Fruit fly (Drosophila melanogaster) whole organism, embryonic: ENCODE results near the gene CG34450.

ENCODE experiments used
- Asciz ChIP-seq: fragments of 200-800 bp; sonication (Bioruptor generic); optimal IDR thresholded peaks from 2 replicates; lab custom pipeline; 2017; ENCODE audit warnings: missing biosample characterization, mild to moderate bottlenecking, missing genetic modification characterization, missing genetic modification reagents
- Atf3 ChIP-seq: fragments of 200-800 bp; sonication (Bioruptor generic); optimal IDR thresholded peaks from 3 replicates; lab custom pipeline; 2016; ENCODE audit warnings: missing biosample characterization, missing genetic modification characterization
- BEAF-32 ChIP-seq: fragments of 200-800 bp; sonication (Bioruptor generic); optimal IDR thresholded peaks from 3 replicates; lab custom pipeline; 2017; ENCODE audit warnings: missing biosample characterization, missing genetic modification characterization, mild to moderate bottlenecking, moderate library complexity, missing genetic modification reagents
- CG10366 ChIP-seq: fragments of 200-800 bp; sonication (Bioruptor generic); IDR thresholded peaks from 2 replicates; pipeline ENCODE4 v1.3.6; 2022; ENCODE audit warnings: missing biosample characterization, missing genetic modification characterization
- CG11085 ChIP-seq: fragments of 200-800 bp; sonication (Bioruptor generic); IDR thresholded peaks from 2 replicates; pipeline ENCODE4 v1.3.6; 2022; ENCODE audit warnings: missing biosample characterization, missing genetic modification characterization
- CG11504 ChIP-seq: fragments of 200-800 bp; sonication (Bioruptor generic); optimal IDR thresholded peaks from 3 replicates; lab custom pipeline; 2019; ENCODE audit warnings: missing biosample characterization, mild to moderate bottlenecking, missing genetic modification characterization, moderate library complexity
- CG12071 ChIP-seq: fragments of 200-800 bp; sonication (Bioruptor generic); optimal IDR thresholded peaks from 3 replicates; lab custom pipeline; 2018; ENCODE audit warnings: missing biosample characterization, mild to moderate bottlenecking, missing genetic modification characterization
- CG15696 ChIP-seq: fragments of 200-800 bp; sonication (Bioruptor generic); optimal IDR thresholded peaks from 2 replicates; lab custom pipeline; 2019; ENCODE audit warnings: missing biosample characterization, mild to moderate bottlenecking, missing genetic modification characterization, moderate library complexity
- CG17328 ChIP-seq: fragments of 200-800 bp; sonication (Bioruptor generic); IDR thresholded peaks from 2 replicates; pipeline ENCODE4 v1.3.6; 2022; ENCODE audit warnings: missing biosample characterization, missing genetic modification characterization
- CG17612 ChIP-seq: fragments of 200-800 bp; sonication (Bioruptor generic); IDR thresholded peaks from 2 replicates; pipeline ENCODE4 v1.3.6; 2022; ENCODE audit warnings: missing biosample characterization, missing genetic modification characterization
- CG18476 ChIP-seq: fragments of 200-800 bp; sonication (Bioruptor generic); optimal IDR thresholded peaks from 2 replicates; lab custom pipeline; 2016; ENCODE audit warnings: missing biosample characterization, mild to moderate bottlenecking, missing genetic modification characterization
- CG18599 ChIP-seq: fragments of 200-800 bp; sonication (Bioruptor generic); optimal IDR thresholded peaks from 3 replicates; lab custom pipeline; 2017; ENCODE audit warnings: missing biosample characterization, missing genetic modification characterization, mild to moderate bottlenecking, moderate library complexity, missing genetic modification reagents
- CG2116 ChIP-seq: fragments of 200-800 bp; sonication (Bioruptor generic); optimal IDR thresholded peaks from 3 replicates; lab custom pipeline; 2018; ENCODE audit warnings: missing biosample characterization, mild to moderate bottlenecking, missing genetic modification characterization
- CG3847 ChIP-seq: fragments of 200-800 bp; sonication (Bioruptor generic); IDR thresholded peaks from 2 replicates; pipeline ENCODE4 v1.3.6; 2022; ENCODE audit warnings: missing biosample characterization, missing genetic modification characterization
- CG43689 ChIP-seq: fragments of 200-800 bp; sonication (Bioruptor generic); IDR thresholded peaks from 2 replicates; pipeline ENCODE4 v1.3.6; 2022; ENCODE audit warnings: missing biosample characterization, missing genetic modification characterization
- CG6654 ChIP-seq: fragments of 200-800 bp; sonication (Bioruptor generic); optimal IDR thresholded peaks from 2 replicates; lab custom pipeline; 2017; ENCODE audit warnings: missing biosample characterization, mild to moderate bottlenecking, missing genetic modification characterization
- CG8089 ChIP-seq: fragments of 200-800 bp; sonication (Bioruptor generic); optimal IDR thresholded peaks from 3 replicates; lab custom pipeline; 2016; ENCODE audit warnings: missing biosample characterization, missing genetic modification characterization
- Camta ChIP-seq: fragments of 200-800 bp; sonication (Bioruptor generic); optimal IDR thresholded peaks from 2 replicates; lab custom pipeline; 2016; ENCODE audit warnings: missing biosample characterization, missing genetic modification characterization
- H15 ChIP-seq: fragments of 200-800 bp; sonication (Bioruptor generic); IDR thresholded peaks from 3 replicates; pipeline ENCODE4 v1.3.6; 2022; ENCODE audit warnings: missing biosample characterization, missing genetic modification characterization
- MBD-R2 ChIP-seq: fragments of 200-800 bp; sonication (Bioruptor generic); IDR thresholded peaks from 2 replicates; pipeline ENCODE4 v1.3.6; 2022; ENCODE audit warnings: missing biosample characterization, missing genetic modification characterization
- MTF-1 ChIP-seq: fragments of 200-800 bp; sonication (Bioruptor generic); optimal IDR thresholded peaks from 2 replicates; lab custom pipeline; 2018; ENCODE audit warnings: missing biosample characterization, mild to moderate bottlenecking, missing genetic modification characterization, borderline replicate concordance
- Med ChIP-seq: fragments of 200-800 bp; sonication (Bioruptor generic); peaks from one replicate; lab custom pipeline; 2016; ENCODE audit warnings: missing biosample characterization, missing genetic modification characterization, mild to moderate bottlenecking, inconsistent platforms, moderate library complexity
- Rx ChIP-seq: fragments of 200-800 bp; sonication (Bioruptor generic); IDR thresholded peaks from 2 replicates; pipeline ENCODE4 v1.3.6; 2022; ENCODE audit warnings: missing biosample characterization, missing genetic modification characterization
- Ssrp ChIP-seq: fragments of 200-800 bp; sonication (Bioruptor generic); optimal IDR thresholded peaks from 2 replicates; lab custom pipeline; 2018; ENCODE audit warnings: missing biosample characterization, mild to moderate bottlenecking, missing genetic modification characterization, moderate library complexity
- Taf1 ChIP-seq: fragments of 200-800 bp; sonication (Bioruptor generic); IDR thresholded peaks from 2 replicates; pipeline ENCODE4 v1.3.6; 2022; ENCODE audit warnings: missing biosample characterization, missing genetic modification characterization
- abd-A ChIP-seq: fragments of 200-800 bp; sonication (Bioruptor generic); optimal IDR thresholded peaks from 3 replicates; lab custom pipeline; 2019; ENCODE audit warnings: missing biosample characterization, mild to moderate bottlenecking, missing genetic modification characterization, moderate library complexity
- bcd ChIP-seq: fragments of 200-800 bp; sonication (Bioruptor generic); optimal IDR thresholded peaks from 2 replicates; lab custom pipeline; 2017; ENCODE audit warnings: missing biosample characterization, mild to moderate bottlenecking, missing genetic modification characterization
- bsh ChIP-seq, 2 experiments: fragments of 200-800 bp; sonication (Bioruptor generic); optimal IDR thresholded peaks; 2 replicates each; lab custom pipeline; 2017 to 2018; ENCODE audit warnings: mild to moderate bottlenecking in 2 of 2, missing biosample characterization in 2 of 2, missing genetic modification characterization in 2 of 2, moderate library complexity in 1 of 2
- btn ChIP-seq: fragments of 200-800 bp; sonication (Bioruptor generic); optimal IDR thresholded peaks from 2 replicates; lab custom pipeline; 2016; ENCODE audit warnings: missing biosample characterization, missing genetic modification characterization
- cas ChIP-seq: fragments of 200-800 bp; sonication (Bioruptor generic); IDR thresholded peaks from 2 replicates; pipeline ENCODE4 v1.3.6; 2022; ENCODE audit warnings: missing biosample characterization, missing genetic modification characterization
- cwo ChIP-seq: fragments of 200-800 bp; sonication (Bioruptor generic); optimal IDR thresholded peaks from 3 replicates; lab custom pipeline; 2017; ENCODE audit warnings: missing biosample characterization, missing genetic modification characterization, mild to moderate bottlenecking, moderate library complexity, missing genetic modification reagents
- danr ChIP-seq: fragments of 200-800 bp; sonication (Bioruptor generic); IDR thresholded peaks from 2 replicates; pipeline ENCODE4 v1.3.6; 2022; ENCODE audit warnings: missing biosample characterization, missing genetic modification characterization
- ftz-f1 ChIP-seq: fragments of 200-800 bp; sonication (Bioruptor generic); optimal IDR thresholded peaks from 2 replicates; lab custom pipeline; 2016; ENCODE audit warnings: missing biosample characterization, missing genetic modification characterization
- gcm ChIP-seq: fragments of 200-800 bp; sonication (Bioruptor generic); optimal IDR thresholded peaks from 2 replicates; lab custom pipeline; 2019; ENCODE audit warnings: missing biosample characterization, mild to moderate bottlenecking, missing genetic modification characterization, moderate library complexity
- grn ChIP-seq: fragments of 200-800 bp; sonication (Bioruptor generic); optimal IDR thresholded peaks from 3 replicates; lab custom pipeline; 2017; ENCODE audit warnings: missing biosample characterization, missing genetic modification characterization
- gro ChIP-seq: fragments of 200-800 bp; sonication (Bioruptor generic); optimal IDR thresholded peaks from 2 replicates; lab custom pipeline; 2016; ENCODE audit warnings: missing biosample characterization, missing genetic modification characterization
- gsb-n ChIP-seq: fragments of 200-800 bp; sonication (Bioruptor generic); optimal IDR thresholded peaks from 3 replicates; lab custom pipeline; 2018; ENCODE audit warnings: missing biosample characterization, mild to moderate bottlenecking, missing genetic modification characterization
- lab ChIP-seq: fragments of 200-800 bp; sonication (Bioruptor generic); optimal IDR thresholded peaks from 3 replicates; lab custom pipeline; 2017; ENCODE audit warnings: missing biosample characterization, missing genetic modification characterization, mild to moderate bottlenecking, moderate library complexity, missing genetic modification reagents
- lola ChIP-seq, 3 experiments: fragments of >200 bp in 2 of 3; fragments of 200-800 bp in 1 of 3; sonication (Bioruptor generic) in 1 of 3; optimal IDR thresholded peaks; 2 replicates each; lab custom pipeline; 2017 to 2019; ENCODE audit warnings: missing biosample characterization in 3 of 3, missing genetic modification characterization in 3 of 3, mild to moderate bottlenecking in 1 of 3, moderate library complexity in 1 of 3
- maf-S ChIP-seq: fragments of 200-800 bp; sonication (Bioruptor generic); optimal IDR thresholded peaks from 2 replicates; lab custom pipeline; 2016; ENCODE audit warnings: missing biosample characterization, missing genetic modification characterization
- nmo ChIP-seq: fragments of 200-800 bp; sonication (Bioruptor generic); optimal IDR thresholded peaks from 2 replicates; lab custom pipeline; 2018; ENCODE audit warnings: missing biosample characterization, mild to moderate bottlenecking, missing genetic modification characterization, moderate library complexity
- onecut ChIP-seq: fragments of 200-800 bp; sonication (Bioruptor generic); IDR thresholded peaks from 2 replicates; pipeline ENCODE4 v1.3.6; 2022; ENCODE audit warnings: missing biosample characterization, missing genetic modification characterization
- phol ChIP-seq: fragments of 200-800 bp; sonication (Bioruptor generic); optimal IDR thresholded peaks from 3 replicates; lab custom pipeline; 2018; ENCODE audit warnings: missing biosample characterization, mild to moderate bottlenecking, missing genetic modification characterization, moderate library complexity
- pita ChIP-seq: fragments of 200-800 bp; sonication (Bioruptor generic); optimal IDR thresholded peaks from 2 replicates; lab custom pipeline; 2017; ENCODE audit warnings: missing biosample characterization, mild to moderate bottlenecking, missing genetic modification characterization
- sens-2 ChIP-seq: fragments of 200-800 bp; sonication (Bioruptor generic); IDR thresholded peaks from 2 replicates; pipeline ENCODE4 v1.3.6; 2022; ENCODE audit warnings: missing biosample characterization, missing genetic modification characterization
- sqz ChIP-seq: fragments of 200-800 bp; sonication (Bioruptor generic); optimal IDR thresholded peaks from 3 replicates; lab custom pipeline; 2018; ENCODE audit warnings: missing biosample characterization, mild to moderate bottlenecking, missing genetic modification characterization
- tgo ChIP-seq: fragments of 200-800 bp; sonication (Bioruptor generic); IDR thresholded peaks from 3 replicates; pipeline ENCODE4 v1.3.6; 2022; ENCODE audit warnings: missing biosample characterization, missing genetic modification characterization
- trem ChIP-seq: fragments of 200-800 bp; optimal IDR thresholded peaks from 3 replicates; lab custom pipeline; 2019; ENCODE audit warnings: missing biosample characterization, mild to moderate bottlenecking, missing genetic modification characterization, moderate library complexity
- vvl ChIP-seq: fragments of 200-800 bp; sonication (Bioruptor generic); IDR thresholded peaks from 2 replicates; pipeline ENCODE4 v1.3.6; 2022; ENCODE audit warnings: missing biosample characterization, missing genetic modification characterization
- zen ChIP-seq: fragments of 200-800 bp; sonication (Bioruptor generic); optimal IDR thresholded peaks from 3 replicates; lab custom pipeline; 2018; ENCODE audit warnings: missing biosample characterization, mild to moderate bottlenecking, missing genetic modification characterization, moderate library complexity

The CG34450 gene

dm6 chrX:9350309-9350708 is 20.0 kb upstream of the CG34450 start (continued):
- TF ChIP-seq CG3847 (GFP tag; lab: Robert Waterston, UW) = peak; percentile 42; the same call in 1 of the 2 replicates
- no peak for TF ChIP-seq abd-A
- TF ChIP-seq lola (GFP tag; optimal IDR thresholded peaks at IDR 0.05; lab: Kevin White, UChicago) = peak in 1 of 3 experiments; percentile 17
- no peak for TF ChIP-seq Med (GFP tag; lab: Kevin White, UChicago)
- no peak for TF ChIP-seq cas (GFP tag; lab: Robert Waterston, UW)
- no peak for TF ChIP-seq Atf3 (GFP tag; lab: Kevin White, UChicago)
- TF ChIP-seq phol (tag; lab: Kevin White, UChicago) = peak; percentile 44
- TF ChIP-seq bsh (GFP tag; optimal IDR thresholded peaks at IDR 0.05; lab: Kevin White, UChicago) = peak in 1 of 2 experiments; percentile 65
- no peak for TF ChIP-seq ftz-f1 (GFP tag; lab: Kevin White, UChicago)
- peak; percentile 27 for TF ChIP-seq gsb-n (tag; lab: Kevin White, UChicago)
- no peak for TF ChIP-seq Rx (GFP tag; lab: Robert Waterston, UW)
- no peak for TF ChIP-seq sqz (GFP tag; lab: Kevin White, UChicago)
- TF ChIP-seq CG11504 (tag; lab: Kevin White, UChicago) = peak; percentile 71
- peak; percentile 6; the same call in 1 of the 2 replicates for TF ChIP-seq CG43689 (GFP tag; lab: Robert Waterston, UW)
- peak; percentile 4 for TF ChIP-seq CG15696
- TF ChIP-seq CG18599 = peak; percentile 65
- TF ChIP-seq Taf1 = no peak
- TF ChIP-seq onecut (GFP tag; lab: Robert Waterston, UW) = no peak
- TF ChIP-seq trem (tag; lab: Kevin White, UChicago) = peak; percentile 17
- no peak for TF ChIP-seq btn (GFP tag; lab: Kevin White, UChicago)
- peak; percentile 48; the same call in 2 of the 3 replicates for TF ChIP-seq tgo (GFP tag; lab: Robert Waterston, UW)
- no peak for TF ChIP-seq maf-S
- TF ChIP-seq grn (GFP tag; lab: Kevin White, UChicago) = no peak
- TF ChIP-seq gcm (GFP tag; lab: Kevin White, UChicago) = peak; percentile 32
- no peak for TF ChIP-seq pita
- TF ChIP-seq CG11085 = no peak
- peak; percentile 64 for TF ChIP-seq lab (GFP tag; lab: Kevin White, UChicago)
- no peak for TF ChIP-seq Camta
- TF ChIP-seq CG8089 (GFP tag; lab: Kevin White, UChicago) = no peak
- TF ChIP-seq CG2116 (GFP tag; lab: Kevin White, UChicago) = no peak
- no peak for TF ChIP-seq CG17328
- no peak for TF ChIP-seq BEAF-32 (GFP tag; lab: Kevin White, UChicago)
- TF ChIP-seq CG6654 (GFP tag; lab: Kevin White, UChicago) = no peak
- TF ChIP-seq cwo (GFP tag; lab: Kevin White, UChicago) = peak; percentile 39
- TF ChIP-seq CG17612 = no peak
- TF ChIP-seq danr (GFP tag; lab: Robert Waterston, UW) = no peak
- TF ChIP-seq CG10366 (GFP tag; lab: Robert Waterston, UW) = peak; percentile 40; the same call in 1 of the 2 replicates
- TF ChIP-seq sens-2 (GFP tag; lab: Robert Waterston, UW) = no peak
- 0 out of 2 replicates have a peak, but pooled peaks have one; percentile 15 for TF ChIP-seq MBD-R2 (GFP tag; lab: Robert Waterston, UW)
- TF ChIP-seq zen = peak; percentile 13
- TF ChIP-seq CG12071 (GFP tag; lab: Kevin White, UChicago) = no peak
- peak; percentile 49 for TF ChIP-seq Ssrp
- peak; percentile 16 for TF ChIP-seq bcd (GFP tag; lab: Kevin White, UChicago)
- TF ChIP-seq nmo = peak; percentile 46
- TF ChIP-seq CG18476 (GFP tag; lab: Kevin White, UChicago) = no peak
- TF ChIP-seq MTF-1 = no peak
- peak; percentile 40; the same call in 1 of the 2 replicates for TF ChIP-seq vvl (GFP tag; lab: Robert Waterston, UW)
- TF ChIP-seq Asciz (GFP tag; lab: Kevin White, UChicago) = no peak
- TF ChIP-seq H15 (GFP tag; lab: Robert Waterston, UW) = no peak
- TF ChIP-seq gro (GFP tag; lab: Kevin White, UChicago) = no peak
